Fruit fly (Drosophila melanogaster) whole organism, larva: ENCODE measurements around the gene CG14443.

Experiments used
- noc ChIP-seq: fragments of 200-800 bp; sonication (Bioruptor generic); optimal IDR thresholded peaks from 3 replicates; lab custom pipeline; 2019; ENCODE audit warnings: missing biosample characterization, mild to moderate bottlenecking, missing genetic modification characterization, moderate library complexity

Gene CG14443

DNA sequence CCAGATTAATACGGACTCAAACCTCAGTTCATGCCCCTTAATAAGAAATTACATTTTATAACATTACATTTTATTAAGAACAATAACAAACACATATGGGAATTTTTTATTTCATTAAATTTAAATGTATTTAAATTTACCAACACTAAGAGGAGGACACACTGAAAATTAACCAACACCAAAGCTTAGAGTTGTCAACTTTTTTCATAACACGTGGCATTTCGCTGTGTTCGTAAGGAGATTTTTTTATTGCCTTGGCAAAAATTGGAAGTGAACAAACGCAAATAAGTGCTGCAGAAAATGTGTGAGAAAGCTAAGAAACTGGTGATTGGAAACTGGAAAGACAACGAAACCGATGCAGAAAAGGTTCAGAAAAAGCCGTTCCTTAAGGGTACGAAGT lies at the start of gene CG14443:
Gene CG14443 (plus strand): TSS at position 301 of the 400 bp plus-strand sequence.
- TF ChIP-seq noc, result no peak

DNA sequence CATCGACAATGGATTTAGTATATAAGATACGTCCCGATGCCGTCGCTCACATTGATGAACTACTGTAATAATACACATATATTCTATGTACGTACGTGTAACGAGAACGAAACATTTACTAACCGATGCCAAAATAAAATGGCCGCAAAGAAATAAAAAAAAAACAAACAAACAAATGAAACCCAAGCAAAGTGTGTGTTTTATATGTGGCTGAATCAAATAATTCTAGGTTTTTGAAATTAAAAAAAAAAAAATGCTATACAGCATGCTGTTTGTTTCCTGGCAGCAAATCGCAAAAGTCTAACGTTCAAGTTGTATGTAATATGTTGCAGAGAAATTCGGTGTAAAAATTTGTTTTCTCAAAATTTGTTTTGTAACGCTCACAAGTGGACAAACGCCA lies 44.8 kb upstream of the CG14443 start, which contains the start of gene CG17717:
Gene CG17717 (plus strand): TSS at position 301 of the 400 bp plus-strand sequence.
- TF ChIP-seq noc, result no peak

DNA sequence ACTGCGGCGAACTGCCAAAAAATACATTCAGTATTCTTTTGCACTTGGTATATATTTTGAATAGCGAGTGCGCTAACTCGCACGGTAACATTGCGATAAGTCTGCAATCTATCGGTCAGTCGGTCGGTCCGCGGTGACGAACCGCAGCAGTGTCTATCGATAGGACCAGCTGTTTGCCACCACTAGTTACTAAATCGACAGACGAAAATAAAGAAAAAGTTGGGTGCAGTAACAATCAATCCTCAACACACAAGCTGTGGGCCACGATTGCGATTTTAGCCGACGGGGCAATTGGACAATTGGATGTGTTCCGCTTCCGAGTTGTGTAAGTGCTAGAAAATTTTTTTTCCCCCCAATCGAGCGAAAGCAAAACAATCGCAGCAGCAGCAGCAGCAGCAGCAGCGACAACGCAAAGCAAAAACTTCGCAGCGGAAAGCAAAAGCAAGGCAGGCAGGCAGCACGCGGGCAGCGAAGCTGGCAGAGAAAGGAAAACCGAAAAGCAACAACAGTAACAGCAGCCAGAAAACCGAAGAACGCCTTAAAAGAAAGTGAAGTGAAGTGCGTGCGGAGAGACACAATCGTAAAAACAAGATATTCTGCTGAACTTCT lies 43.0 kb upstream of the CG14443 start, which contains the start of gene Pat1:
Gene Pat1 (plus strand): TSS at position 96 of the 609 bp plus-strand sequence.
- TF ChIP-seq noc, result no peak

- peak; percentile 39 for TF ChIP-seq noc
Measured at dm6 chrX:6592093-6592492, 41.7 kb upstream of the CG14443 start.

DNA sequence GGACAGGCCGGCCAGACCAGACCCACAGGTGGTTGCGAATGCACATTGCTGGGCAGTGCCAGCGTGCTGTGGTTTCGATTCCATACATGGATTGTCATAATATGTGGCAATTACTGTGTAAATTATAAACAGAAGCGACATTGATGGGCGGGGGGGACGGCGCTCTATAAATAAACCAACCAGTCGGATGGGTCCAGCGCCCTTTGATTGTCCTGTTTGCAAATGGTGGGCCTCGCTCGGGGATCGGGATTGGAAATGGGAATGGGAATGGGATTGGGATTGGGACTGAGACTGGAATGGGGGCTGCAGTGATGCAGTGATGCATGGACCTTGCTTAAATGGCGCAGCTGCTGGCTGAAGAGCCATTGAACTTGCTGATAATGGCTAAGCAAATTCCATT lies 41.0 kb upstream of the CG14443 start:
- no peak for TF ChIP-seq noc

DNA sequence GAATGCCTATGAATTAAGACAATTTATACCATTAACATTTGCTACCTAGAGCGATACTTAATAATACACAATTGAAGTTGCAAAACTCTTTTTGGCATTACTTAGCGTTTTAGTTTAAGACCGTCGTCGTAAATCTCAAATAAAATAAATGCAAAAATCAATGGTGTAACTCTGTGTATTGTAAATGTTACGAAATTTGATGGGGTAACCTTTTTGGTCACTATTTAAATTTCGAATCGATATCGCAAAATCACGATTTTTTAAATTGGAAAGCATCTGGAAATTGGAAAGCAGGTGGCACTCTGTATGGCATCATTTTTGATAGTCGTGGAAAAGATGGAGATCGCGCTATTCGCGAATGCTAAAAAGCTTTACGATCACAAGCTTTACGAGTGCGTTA lies 37.0 kb upstream of the CG14443 start, which contains the start of gene APC7:
Gene APC7 (plus strand): TSS at position 301 of the 400 bp plus-strand sequence.
- no peak for TF ChIP-seq noc

DNA sequence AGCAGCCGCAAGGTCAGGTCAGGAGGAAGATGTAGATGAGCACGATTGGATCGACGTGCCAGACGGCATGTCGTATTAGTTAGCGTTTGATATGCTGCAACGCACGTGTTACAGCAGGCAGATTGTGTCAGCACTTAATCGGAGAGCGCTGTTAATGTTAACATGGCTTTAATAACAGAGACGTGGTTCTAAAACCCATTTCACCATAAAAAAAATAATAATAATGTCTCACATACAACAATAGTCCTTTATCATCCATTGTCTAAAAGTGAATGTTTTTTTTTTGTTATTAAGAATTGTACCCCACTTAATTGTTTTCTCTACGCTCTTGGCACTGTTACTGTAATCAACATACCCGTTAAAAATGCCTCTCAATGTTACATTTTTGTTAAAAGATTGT lies 34.5 kb upstream of the CG14443 start:
- TF ChIP-seq noc, result no peak

dm6 chrX:6599880-6600279 lies 33.9 kb upstream of the CG14443 start, which contains the start of gene pigs:
Gene pigs (plus strand): TSS chrX:6600062.
- no peak for TF ChIP-seq noc

dm6 chrX:6601144-6601543 lies 32.6 kb upstream of the CG14443 start:
- TF ChIP-seq noc, result no peak

- peak; percentile 84 for TF ChIP-seq noc
Measured at dm6 chrX:6601641-6602276, 32.0 kb upstream of the CG14443 start.

dm6 chrX:6604706-6605105 lies 29.1 kb upstream of the CG14443 start:
- no peak for TF ChIP-seq noc

- TF ChIP-seq noc, result no peak
Measured at dm6 chrX:6611831-6612230, 21.9 kb upstream of the CG14443 start.

DNA sequence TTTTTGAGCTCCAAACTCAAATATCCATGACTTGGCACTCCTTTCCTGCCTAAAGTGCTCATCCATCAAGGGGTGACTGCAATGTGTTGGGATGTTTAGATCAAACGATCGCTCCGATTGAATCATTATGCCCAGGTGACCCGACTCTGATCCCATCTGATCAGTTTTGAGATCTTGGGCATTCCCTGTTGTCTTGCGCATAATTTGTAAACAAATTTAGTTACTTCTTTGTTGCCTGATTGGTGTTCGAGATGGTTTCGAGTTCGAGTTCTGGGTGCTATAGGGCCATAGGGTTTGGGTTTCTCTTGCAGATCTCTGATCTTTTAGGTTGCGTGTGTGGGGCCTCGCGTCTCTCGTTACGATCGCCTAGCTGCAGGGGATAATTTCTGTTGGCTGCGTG lies 21.2 kb upstream of the CG14443 start:
- no peak for TF ChIP-seq noc

DNA sequence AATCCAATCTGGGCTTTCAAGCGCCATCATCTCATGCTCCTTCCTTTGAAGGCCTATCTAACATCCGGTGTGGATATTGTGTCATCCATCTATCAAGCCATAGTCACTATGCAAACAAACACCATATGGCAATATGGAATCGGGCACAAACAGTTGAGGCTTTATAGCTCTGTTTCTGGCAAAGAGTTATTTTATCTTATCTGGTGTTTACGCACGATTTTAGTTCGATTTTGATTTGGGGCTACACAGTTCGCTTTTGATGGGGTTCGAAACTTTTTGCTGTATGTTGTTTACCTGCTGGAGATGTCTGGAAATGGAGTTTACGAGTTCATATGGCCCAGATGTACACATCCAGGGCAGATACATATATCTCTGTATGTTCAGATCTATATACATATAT lies 20.2 kb upstream of the CG14443 start:
- no peak for TF ChIP-seq noc

- TF ChIP-seq noc, result no peak
Measured at dm6 chrX:6614266-6614665, 19.5 kb upstream of the CG14443 start.

- no peak for TF ChIP-seq noc
Measured at dm6 chrX:6615476-6615875, 18.3 kb upstream of the CG14443 start.

DNA sequence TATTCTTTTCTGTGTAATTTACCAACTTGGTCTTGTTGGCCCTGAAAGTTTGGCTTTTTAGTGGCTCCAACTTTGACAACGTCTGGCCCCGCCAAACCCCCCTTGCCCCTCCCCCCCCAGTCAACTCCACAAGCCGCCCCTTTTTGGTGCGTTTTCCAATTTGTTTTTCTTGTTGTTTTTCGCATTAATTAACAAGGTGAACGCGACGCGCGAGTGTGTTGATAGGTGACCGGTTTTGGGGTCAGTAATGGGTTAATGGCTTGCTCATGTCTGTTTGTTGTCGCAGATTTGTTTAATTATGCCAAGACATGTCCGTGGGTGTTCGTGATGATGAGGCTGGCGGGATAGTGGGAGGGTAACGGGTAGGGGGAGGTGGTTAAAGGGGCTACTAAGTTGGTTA lies 17.0 kb upstream of the CG14443 start:
- no peak for TF ChIP-seq noc

dm6 chrX:6617372-6617771 lies 16.4 kb upstream of the CG14443 start:
- TF ChIP-seq noc, result no peak
